Fruit fly (Drosophila melanogaster) whole organism, wandering third instar larva: ENCODE results near the gene CG32260.

Source experiments
- Abd-B ChIP-seq: fragments of >200 bp; optimal IDR thresholded peaks from 2 replicates; lab custom pipeline; 2017; ENCODE audit warnings: missing biosample characterization, missing genetic modification characterization
- CG32264 ChIP-seq: fragments of 200-800 bp; sonication (Bioruptor generic); optimal IDR thresholded peaks from 2 replicates; lab custom pipeline; 2016; ENCODE audit warnings: missing biosample characterization, missing genetic modification characterization
- CrebA ChIP-seq: fragments of 200-800 bp; sonication (Bioruptor generic); optimal IDR thresholded peaks from 2 replicates; lab custom pipeline; 2016; ENCODE audit warnings: missing biosample characterization, mild to moderate bottlenecking, missing genetic modification characterization, borderline replicate concordance
- Hnf4 ChIP-seq: fragments of 200-800 bp; sonication (Bioruptor generic); optimal IDR thresholded peaks from 2 replicates; lab custom pipeline; 2016; ENCODE audit warnings: missing biosample characterization, mild to moderate bottlenecking, missing genetic modification characterization
- Hr78 ChIP-seq: fragments of >200 bp; optimal IDR thresholded peaks from 2 replicates; lab custom pipeline; 2017; ENCODE audit warnings: missing biosample characterization, missing genetic modification characterization
- Hr83 ChIP-seq: fragments of 200-300 bp; sonication (Bioruptor generic); optimal IDR thresholded peaks from 2 replicates; lab custom pipeline; 2016; ENCODE audit warnings: missing biosample characterization, mild to moderate bottlenecking, missing genetic modification characterization, moderate library complexity; ENCODE audit not compliant: poor library complexity, severe bottlenecking
- lola ChIP-seq: fragments of >200 bp; optimal IDR thresholded peaks from 2 replicates; lab custom pipeline; 2017; ENCODE audit warnings: missing biosample characterization, missing genetic modification characterization
- usp ChIP-seq: fragments of >200 bp; optimal IDR thresholded peaks from 2 replicates; lab custom pipeline; 2017; ENCODE audit warnings: missing biosample characterization, missing genetic modification characterization

- no peak for TF ChIP-seq Hnf4
- TF ChIP-seq CrebA (GFP tag; lab: Kevin White, UChicago) = no peak
- TF ChIP-seq CG32264 (GFP tag; lab: Kevin White, UChicago) = no peak
- TF ChIP-seq Hr83 (GFP tag; lab: Kevin White, UChicago) = peak; percentile 31
- TF ChIP-seq Abd-B (GFP tag; lab: Kevin White, UChicago) = no peak
- no peak for TF ChIP-seq Hr78
- no peak for TF ChIP-seq usp (GFP tag; lab: Kevin White, UChicago)
- TF ChIP-seq lola = no peak
These were observed 3.2 kb upstream of the CG32260 start, which contains the start of the genes Rop and Ras64B for dm6 chr3L:4138804-4139521.
